Worm (Caenorhabditis elegans): ENCODE measurements around the gene hpo-38.

ce11 chrIII:220368-220767, 9.9 kb upstream of the hpo-38 start:
- no peak for TF ChIP-seq nhr-10 (tag; optimal IDR thresholded peaks at IDR 0.05)
- no peak for TF ChIP-seq F49E8.2 (tag; optimal IDR thresholded peaks at IDR 0.05; ENCODE audit: borderline replicate concordance)
- TF ChIP-seq lin-13 (GFP tag; optimal IDR thresholded peaks at IDR 0.05) = no peak
- TF ChIP-seq R02D3.7 (tag; optimal IDR thresholded peaks at IDR 0.05) = no peak
- TF ChIP-seq egl-27 (tag; optimal IDR thresholded peaks at IDR 0.05) = no peak
- no peak for TF ChIP-seq jun-1 (tag; optimal IDR thresholded peaks at IDR 0.05)
- TF ChIP-seq pqm-1 (tag; optimal IDR thresholded peaks at IDR 0.05) = no peak
- peak in 1 of 2 experiments; percentile 67 for TF ChIP-seq unc-62 (GFP tag; optimal IDR thresholded peaks at IDR 0.05 in 1 of 2)
- no peak for TF ChIP-seq unc-62 (tag; optimal IDR thresholded peaks at IDR 0.05)

Data from whole organism, L4 larva.